Fruit fly (Drosophila melanogaster): Measurements from ENCODE around the gene CG3597.
A peak's percentile ranks its signal among the peaks of the same experiment; 100 is the strongest.

The CG3597 gene

DNA sequence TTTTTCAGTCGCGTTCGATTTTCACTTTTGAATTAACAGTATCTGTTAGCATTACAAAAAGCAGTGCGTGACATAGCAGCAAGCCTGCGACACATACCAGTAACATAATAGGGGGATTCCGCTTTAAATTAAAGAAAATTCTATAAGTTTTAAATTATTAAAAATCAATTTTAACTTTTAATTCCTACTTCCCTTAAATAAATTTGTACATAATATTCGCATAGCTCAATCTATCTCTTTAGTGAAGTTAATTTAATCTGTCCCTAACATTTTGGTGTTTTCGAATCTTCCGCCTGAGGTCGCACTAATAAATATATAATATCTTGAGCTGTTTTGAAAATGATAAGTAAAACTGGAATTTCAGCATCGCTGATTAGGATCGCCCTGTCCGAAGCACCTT, 49.2 kb upstream of the CG3597 start, which contains the start of gene CG9886 (continued):
- TF ChIP-seq trem (tag; optimal IDR thresholded peaks at IDR 0.05), result peak; percentile 82
- TF ChIP-seq CG43689 (GFP tag; IDR thresholded peaks at IDR 0.05), result no peak
- TF ChIP-seq chinmo (GFP tag; IDR thresholded peaks at IDR 0.05; ENCODE audit: partially characterized antibody), result no peak
- no peak for TF ChIP-seq hth (optimal IDR thresholded peaks at IDR 0.05)
- peak; percentile 87 for TF ChIP-seq unpg (GFP tag; optimal IDR thresholded peaks at IDR 0.05)
- TF ChIP-seq wdn (GFP tag; IDR thresholded peaks at IDR 0.05), result 0 out of 2 replicates have a peak, but pooled peaks have one; percentile 27
- no peak for TF ChIP-seq toy (GFP tag; IDR thresholded peaks at IDR 0.05)
- no peak for TF ChIP-seq rib (GFP tag; IDR thresholded peaks at IDR 0.05)
- TF ChIP-seq HLH4C (GFP tag; IDR thresholded peaks at IDR 0.05; ENCODE audit: partially characterized antibody), result no peak
- no peak for TF ChIP-seq abd-A (tag; optimal IDR thresholded peaks at IDR 0.05)
- no peak for TF ChIP-seq peb (GFP tag; IDR thresholded peaks at IDR 0.05)
- TF ChIP-seq sob (GFP tag; IDR thresholded peaks at IDR 0.05), result peak; percentile 49
- TF ChIP-seq ara (GFP tag; IDR thresholded peaks at IDR 0.05), result peak; percentile 13; the same call in 1 of the 2 replicates
- TF ChIP-seq ase (GFP tag; IDR thresholded peaks at IDR 0.05), result no peak
- TF ChIP-seq CG8478 (optimal IDR thresholded peaks at IDR 0.05), result no peak
- no peak for TF ChIP-seq p53 (GFP tag; optimal IDR thresholded peaks at IDR 0.05)
- peak; percentile 70 for TF ChIP-seq nerfin-1 (tag; optimal IDR thresholded peaks at IDR 0.05)
- TF ChIP-seq ems (GFP tag; optimal IDR thresholded peaks at IDR 0.05), result no peak
- TF ChIP-seq E2f2 (GFP tag; IDR thresholded peaks at IDR 0.05), result peak; percentile 78
- TF ChIP-seq CG1647 (GFP tag; optimal IDR thresholded peaks at IDR 0.05), result no peak
- no peak for TF ChIP-seq CG31388 (GFP tag; optimal IDR thresholded peaks at IDR 0.05)
- TF ChIP-seq ind (GFP tag; optimal IDR thresholded peaks at IDR 0.05), result peak; percentile 49
- TF ChIP-seq lov (optimal IDR thresholded peaks at IDR 0.05), result no peak
- no peak for TF ChIP-seq lov (GFP tag; IDR thresholded peaks at IDR 0.05)
- peak; percentile 3 for TF ChIP-seq NC2α (GFP tag; optimal IDR thresholded peaks at IDR 0.05)
- peak; percentile 61 for TF ChIP-seq sd (tag; optimal IDR thresholded peaks at IDR 0.05)
- peak; percentile 53 for TF ChIP-seq CG10209 (GFP tag; optimal IDR thresholded peaks at IDR 0.05)
- TF ChIP-seq Meics (GFP tag; optimal IDR thresholded peaks at IDR 0.05), result peak; percentile 68
- peak; percentile 5 for TF ChIP-seq CG6683 (GFP tag; optimal IDR thresholded peaks at IDR 0.05)
- no peak for TF ChIP-seq inv (GFP tag; IDR thresholded peaks at IDR 0.05; ENCODE audit: partially characterized antibody)
- peak; percentile 59 for TF ChIP-seq CTCF (GFP tag; optimal IDR thresholded peaks at IDR 0.05)
- peak; percentile 77 for TF ChIP-seq CG30403 (GFP tag; optimal IDR thresholded peaks at IDR 0.05)
- TF ChIP-seq disco-r (GFP tag; optimal IDR thresholded peaks at IDR 0.05), result no peak
- no peak for TF ChIP-seq C15 (GFP tag; IDR thresholded peaks at IDR 0.05)
- peak; percentile 49 for TF ChIP-seq Nf-YB (GFP tag; optimal IDR thresholded peaks at IDR 0.05)
- TF ChIP-seq Hey (tag; optimal IDR thresholded peaks at IDR 0.05), result no peak
- TF ChIP-seq CG18011 (GFP tag; optimal IDR thresholded peaks at IDR 0.05), result peak; percentile 98
- TF ChIP-seq Poxn (GFP tag; IDR thresholded peaks at IDR 0.05), result no peak
- 0 out of 2 replicates have a peak, but pooled peaks have one; percentile 22 for TF ChIP-seq ap (GFP tag; IDR thresholded peaks at IDR 0.05)
- peak; percentile 52 for TF ChIP-seq CG12299 (tag; optimal IDR thresholded peaks at IDR 0.05)
- no peak for TF ChIP-seq CG16779 (GFP tag; IDR thresholded peaks at IDR 0.05)
- TF ChIP-seq ranshi (GFP tag; IDR thresholded peaks at IDR 0.05), result 0 out of 2 replicates have a peak, but pooled peaks have one; percentile 24
- peak; percentile 56 for TF ChIP-seq Atf6 (GFP tag; IDR thresholded peaks at IDR 0.05)
- peak in 1 of 2 experiments; percentile 17 for TF ChIP-seq Eip74EF (GFP tag; optimal IDR thresholded peaks at IDR 0.05)
- no peak for TF ChIP-seq trh (GFP tag; optimal IDR thresholded peaks at IDR 0.05)
- no peak for TF ChIP-seq ash1 (GFP tag; optimal IDR thresholded peaks at IDR 0.05)
- TF ChIP-seq Sry-δ (GFP tag; optimal IDR thresholded peaks at IDR 0.05), result no peak
- TF ChIP-seq bsh (GFP tag; optimal IDR thresholded peaks at IDR 0.05), result peak in 1 of 2 experiments; percentile 76
- no peak for TF ChIP-seq kni (GFP tag; optimal IDR thresholded peaks at IDR 0.05)
- TF ChIP-seq CG1529 (GFP tag; optimal IDR thresholded peaks at IDR 0.05), result peak; percentile 18
- peak; percentile 85 for TF ChIP-seq CG2712 (tag; optimal IDR thresholded peaks at IDR 0.05)
- peak; percentile 68 for TF ChIP-seq tap (tag; optimal IDR thresholded peaks at IDR 0.05)
- TF ChIP-seq Dip3 (GFP tag; optimal IDR thresholded peaks at IDR 0.05), result peak; percentile 25
